Worm (Caenorhabditis elegans): ENCODE measurements around the gene ZC239.21.

- TF ChIP-seq unc-55 (GFP tag; optimal IDR thresholded peaks at IDR 0.05) (no peak), ztf-11 (tag; optimal IDR thresholded peaks at IDR 0.05) (no peak), aly-2 (tag; optimal IDR thresholded peaks at IDR 0.05) (no peak), zag-1 (tag; optimal IDR thresholded peaks at IDR 0.05) (no peak), elt-3 (tag; optimal IDR thresholded peaks at IDR 0.05) (no peak), mdl-1 (tag; optimal IDR thresholded peaks at IDR 0.05) (no peak), nhr-11 (tag; optimal IDR thresholded peaks at IDR 0.05) (no peak), nhr-129 (tag; optimal IDR thresholded peaks at IDR 0.05) (no peak)
These were observed 17.9 kb downstream of the ZC239.21 start, which contains the start of gene ZC239.15 for ce11 chrII:3224631-3225030.
